Fruit fly (Drosophila melanogaster): ENCODE data around the gene Vps36.
A peak's percentile ranks its signal among the peaks of the same experiment; 100 is the strongest.

The Vps36 gene

DNA sequence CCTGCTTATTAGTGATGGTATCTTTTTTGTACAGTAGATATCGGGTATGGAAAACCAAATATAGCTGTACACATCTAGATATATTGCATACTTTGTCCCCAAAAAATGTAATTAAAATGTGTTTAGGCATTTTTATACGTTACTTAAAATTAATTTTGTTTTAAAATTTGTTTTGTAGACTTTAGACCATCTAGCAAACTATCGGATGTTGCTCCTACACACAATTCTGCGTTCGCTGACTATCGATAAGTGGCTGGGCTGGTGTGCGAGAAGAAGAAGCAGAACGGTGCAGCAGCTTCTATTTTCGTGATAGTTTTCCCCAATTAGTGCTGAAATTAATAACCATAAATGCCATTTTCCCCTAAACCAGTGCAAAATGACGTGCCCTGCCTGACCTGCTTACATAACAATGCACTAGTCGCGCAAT, at the start of gene Vps36, which contains the start of gene Liprin-beta:
Vps36 (minus strand) TSS at position 1 of the 427 bp plus-strand sequence.
Liprin-beta (plus strand) TSS at position 143 of the 427 bp plus-strand sequence.
- TF ChIP-seq N (GFP tag; optimal IDR thresholded peaks at IDR 0.05), result no peak
- TF ChIP-seq ey (GFP tag; optimal IDR thresholded peaks at IDR 0.05), result peak; percentile 91
- no peak for TF ChIP-seq tai (GFP tag; optimal IDR thresholded peaks at IDR 0.05)
- peak; percentile 13 for TF ChIP-seq Hr83 (GFP tag; optimal IDR thresholded peaks at IDR 0.05; ENCODE audit: poor library complexity, severe bottlenecking)
- peak; percentile 88 for TF ChIP-seq br (GFP tag; optimal IDR thresholded peaks at IDR 0.05)
- peak; percentile 92 for TF ChIP-seq rgr (GFP tag; optimal IDR thresholded peaks at IDR 0.05)
- peak; percentile 58 for TF ChIP-seq CG32264 (GFP tag; optimal IDR thresholded peaks at IDR 0.05)
- no peak for TF ChIP-seq sage (GFP tag; optimal IDR thresholded peaks at IDR 0.05)
- peak; percentile 90 for TF ChIP-seq HLH106 (tag; optimal IDR thresholded peaks at IDR 0.05)
- TF ChIP-seq h (GFP tag; optimal IDR thresholded peaks at IDR 0.05), result peak; percentile 91
- no peak for TF ChIP-seq Rel (GFP tag; optimal IDR thresholded peaks at IDR 0.05)
- no peak for TF ChIP-seq Rel (tag; optimal IDR thresholded peaks at IDR 0.05)
- TF ChIP-seq foxo (GFP tag; optimal IDR thresholded peaks at IDR 0.05), result peak in 1 of 2 experiments; percentile 93
- TF ChIP-seq pan (optimal IDR thresholded peaks at IDR 0.05), result no peak
- peak; percentile 59 for TF ChIP-seq jim (GFP tag; optimal IDR thresholded peaks at IDR 0.05)
- peak; percentile 84 for TF ChIP-seq OdsH (GFP tag; optimal IDR thresholded peaks at IDR 0.05)
- no peak for TF ChIP-seq fru (GFP tag; optimal IDR thresholded peaks at IDR 0.05)
- no peak for TF ChIP-seq lola (GFP tag; optimal IDR thresholded peaks at IDR 0.05)
- TF ChIP-seq Abd-B (GFP tag; optimal IDR thresholded peaks at IDR 0.05), result no peak
- peak; percentile 76 for TF ChIP-seq CG9705 (GFP tag; optimal IDR thresholded peaks at IDR 0.05)
- no peak for TF ChIP-seq Mio (GFP tag; optimal IDR thresholded peaks at IDR 0.05)
- peak; percentile 71 for TF ChIP-seq dmrt93B (GFP tag; optimal IDR thresholded peaks at IDR 0.05)
- no peak for TF ChIP-seq woc (GFP tag; optimal IDR thresholded peaks at IDR 0.05)
- TF ChIP-seq dsf (GFP tag; optimal IDR thresholded peaks at IDR 0.05; ENCODE audit: borderline replicate concordance), result no peak
- peak; percentile 79 for TF ChIP-seq psq (GFP tag; optimal IDR thresholded peaks at IDR 0.05)
- peak; percentile 77 for TF ChIP-seq sv (GFP tag; optimal IDR thresholded peaks at IDR 0.05)
- TF ChIP-seq dl (GFP tag; optimal IDR thresholded peaks at IDR 0.05; ENCODE audit: insufficient read depth in 1 of 2, partially characterized antibody in 2 of 2), result no peak
- TF ChIP-seq GATAd (GFP tag; optimal IDR thresholded peaks at IDR 0.05), result peak; percentile 66
- TF ChIP-seq Dfd (GFP tag; optimal IDR thresholded peaks at IDR 0.05), result no peak
- TF ChIP-seq Dif (GFP tag; optimal IDR thresholded peaks at IDR 0.05; ENCODE audit: partially characterized antibody), result no peak
- no peak for TF ChIP-seq Jra (GFP tag; optimal IDR thresholded peaks at IDR 0.05)
- TF ChIP-seq Hr78 (GFP tag; optimal IDR thresholded peaks at IDR 0.05), result no peak
- no peak for TF ChIP-seq CrebA (GFP tag; optimal IDR thresholded peaks at IDR 0.05; ENCODE audit: borderline replicate concordance)
- no peak for TF ChIP-seq usp (GFP tag; optimal IDR thresholded peaks at IDR 0.05)

DNA sequence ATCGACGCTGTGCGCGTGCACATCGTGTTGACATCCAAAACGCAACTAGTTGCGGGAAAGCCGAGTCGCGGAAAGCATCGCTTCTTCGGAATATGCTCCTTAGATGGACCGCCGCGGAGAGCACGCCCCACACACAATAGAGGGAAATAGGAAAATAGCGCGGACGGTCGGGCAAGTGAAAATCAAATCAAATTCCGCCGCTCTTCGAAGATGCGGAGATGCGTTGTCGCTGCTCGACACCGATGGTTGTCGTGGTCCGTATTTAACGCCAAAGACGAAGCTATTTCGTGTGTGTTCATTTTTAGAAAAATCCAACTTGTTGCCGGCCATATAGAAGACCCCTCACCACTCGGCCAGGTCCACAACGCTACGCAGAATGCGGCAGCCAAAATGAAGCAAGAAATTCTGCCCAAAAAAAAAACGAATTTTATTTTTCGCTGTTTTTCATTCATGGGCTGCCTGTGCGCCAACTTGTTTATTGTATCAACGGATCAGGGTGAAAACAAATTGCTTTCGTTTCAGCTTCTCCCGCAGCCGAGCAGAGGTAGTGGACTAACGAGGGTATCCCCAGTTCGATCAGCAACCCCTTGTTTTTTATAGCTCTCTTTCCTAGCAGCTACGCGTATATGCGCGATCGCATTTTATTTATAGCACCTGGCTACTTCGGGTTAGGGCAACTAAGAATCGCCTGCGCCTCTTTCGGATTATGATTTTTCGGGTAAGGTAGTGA, 6.8 kb upstream of the Vps36 start, which contains the start of gene CG10710:
CG10710 (minus strand) TSS at position 51 of the 730 bp plus-strand sequence.
- TF ChIP-seq pan (optimal IDR thresholded peaks at IDR 0.05), result no peak
- no peak for TF ChIP-seq Dif (GFP tag; optimal IDR thresholded peaks at IDR 0.05; ENCODE audit: partially characterized antibody)
- TF ChIP-seq OdsH (GFP tag; optimal IDR thresholded peaks at IDR 0.05), result no peak
- no peak for TF ChIP-seq sv (GFP tag; optimal IDR thresholded peaks at IDR 0.05)
- TF ChIP-seq h (GFP tag; optimal IDR thresholded peaks at IDR 0.05), result no peak
- no peak for TF ChIP-seq dsf (GFP tag; optimal IDR thresholded peaks at IDR 0.05; ENCODE audit: borderline replicate concordance)
- no peak for TF ChIP-seq HLH106 (tag; optimal IDR thresholded peaks at IDR 0.05)
- TF ChIP-seq Dfd (GFP tag; optimal IDR thresholded peaks at IDR 0.05), result no peak
- no peak for TF ChIP-seq dmrt93B (GFP tag; optimal IDR thresholded peaks at IDR 0.05)
- TF ChIP-seq Jra (GFP tag; optimal IDR thresholded peaks at IDR 0.05), result no peak
- TF ChIP-seq Hr83 (GFP tag; optimal IDR thresholded peaks at IDR 0.05; ENCODE audit: poor library complexity, severe bottlenecking), result no peak
- no peak for TF ChIP-seq rgr (GFP tag; optimal IDR thresholded peaks at IDR 0.05)
- TF ChIP-seq br (GFP tag; optimal IDR thresholded peaks at IDR 0.05), result no peak
- no peak for TF ChIP-seq Myc (optimal IDR thresholded peaks at IDR 0.05)
- TF ChIP-seq foxo (GFP tag; optimal IDR thresholded peaks at IDR 0.05), result no peak
- TF ChIP-seq jim (GFP tag; optimal IDR thresholded peaks at IDR 0.05), result no peak
- TF ChIP-seq lola (GFP tag; optimal IDR thresholded peaks at IDR 0.05), result no peak
- no peak for TF ChIP-seq woc (GFP tag; optimal IDR thresholded peaks at IDR 0.05)

DNA sequence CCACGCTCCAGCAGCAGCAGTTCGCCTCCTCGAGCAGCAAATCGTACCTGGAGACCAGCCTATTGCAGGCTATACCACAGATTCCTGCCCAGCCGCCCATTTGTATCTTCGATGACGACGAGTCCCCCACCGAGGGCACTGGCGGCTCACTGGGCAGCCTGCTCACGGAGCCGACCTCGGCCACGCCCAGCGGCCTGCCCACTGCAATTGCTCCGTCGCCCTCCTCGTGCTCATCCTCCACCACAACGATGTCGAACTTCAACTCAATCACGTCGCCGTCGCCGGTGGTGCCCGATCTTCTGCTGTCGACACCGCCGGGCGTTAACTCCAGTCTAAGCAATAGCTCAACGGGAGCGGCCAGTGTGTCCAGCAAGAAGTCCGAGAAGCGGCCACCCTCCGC, 9.3 kb downstream of the Vps36 start:
- TF ChIP-seq pan (optimal IDR thresholded peaks at IDR 0.05) (no peak), Vsx2 (GFP tag; optimal IDR thresholded peaks at IDR 0.05; ENCODE audit: partially characterized antibody) (no peak), Dif (GFP tag; optimal IDR thresholded peaks at IDR 0.05; ENCODE audit: partially characterized antibody) (no peak)

Measured in whole organism, wandering third instar larva.